Worm (Caenorhabditis elegans): ENCODE results near the gene sec-5.

ce11 chrII:9160197-9160806 lies 16.6 kb downstream of the sec-5 start:
- TF ChIP-seq flt-1 (GFP tag; IDR thresholded peaks at IDR 0.05) (no peak), tab-1 (GFP tag; IDR thresholded peaks at IDR 0.05) (no peak), ref-1 (GFP tag; conservative IDR thresholded peaks at IDR 0.05) (no peak), T22C8.4 (GFP tag; IDR thresholded peaks at IDR 0.05) (no peak), ztf-23 (GFP tag; IDR thresholded peaks at IDR 0.05) (no peak), ztf-29 (GFP tag; IDR thresholded peaks at IDR 0.05) (no peak), med-1 (GFP tag; optimal IDR thresholded peaks at IDR 0.05; ENCODE audit: insufficient read depth) (no peak)
